ENCODE assay signal across 6 worm cellular contexts in genomic region chrIV:11855900-11856660, ce11.
TF ChIP-seq lines count a peak whose summit lies in the region.

Gene ech-2, minus strand, starts transcription at chrIV:11856351.

TF ChIP-seq in whole organism, L1 larva, 84 proteins besides CTCF, POLR2A, EP300 and RAD21 (continues in another document):
- TF ChIP-seq nhr-90 (tag; optimal IDR thresholded peaks at IDR 0.05; lab: Kevin White, UChicago; ENCODE audit: poor library complexity) = peak; percentile 10
- peak; percentile 9 for TF ChIP-seq swsn-7 (tag; optimal IDR thresholded peaks at IDR 0.05; lab: Kevin White, UChicago)
- no peak for TF ChIP-seq nhr-76 (tag; optimal IDR thresholded peaks at IDR 0.05; lab: Kevin White, UChicago)
- no peak for TF ChIP-seq fkh-10 (GFP tag; optimal IDR thresholded peaks at IDR 0.05; lab: Kevin White, UChicago)
- peak; percentile 0 for TF ChIP-seq nhr-71 (tag; optimal IDR thresholded peaks at IDR 0.05; lab: Kevin White, UChicago)
- TF ChIP-seq dpl-1 (GFP tag; optimal IDR thresholded peaks at IDR 0.05; lab: Kevin White, UChicago) = peak; percentile 27 to 46 (median 33)
- TF ChIP-seq ets-5 (GFP tag; IDR thresholded peaks at IDR 0.05; lab: Robert Waterston, UW) = no peak
- peak; percentile 34 for TF ChIP-seq efl-1 (optimal IDR thresholded peaks at IDR 0.05; lab: Kevin White, UChicago)
- TF ChIP-seq efl-1 (GFP tag; optimal IDR thresholded peaks at IDR 0.05 in 1 of 2; lab: Kevin White, UChicago) = peak; percentile 33 to 93
- no peak for TF ChIP-seq unc-130 (tag; optimal IDR thresholded peaks at IDR 0.05; lab: Kevin White, UChicago)
- no peak for TF ChIP-seq sptf-1 (tag; optimal IDR thresholded peaks at IDR 0.05; lab: Kevin White, UChicago)
- peak; percentile 12 for TF ChIP-seq snu-23 (GFP tag; optimal IDR thresholded peaks at IDR 0.05; lab: Kevin White, UChicago)
- no peak for TF ChIP-seq irx-1 (tag; optimal IDR thresholded peaks at IDR 0.05; lab: Kevin White, UChicago)
- TF ChIP-seq Y116A8C.19 (tag; optimal IDR thresholded peaks at IDR 0.05; lab: Kevin White, UChicago; ENCODE audit: borderline replicate concordance) = no peak
- peak; percentile 39 to 40 for TF ChIP-seq lsy-2 (tag; optimal IDR thresholded peaks at IDR 0.05; lab: Kevin White, UChicago)

TF ChIP-seq in whole organism, L2 larva, 48 proteins besides CTCF, POLR2A, EP300 and RAD21:
- TF ChIP-seq ceh-16 (tag; optimal IDR thresholded peaks at IDR 0.05; lab: Kevin White, UChicago) (no peak), dmd-4 (tag; optimal IDR thresholded peaks at IDR 0.05; lab: Kevin White, UChicago) (no peak), ceh-82 (tag; optimal IDR thresholded peaks at IDR 0.05; lab: Kevin White, UChicago) (no peak), alr-1 (tag; optimal IDR thresholded peaks at IDR 0.05; lab: Kevin White, UChicago) (no peak), ZK546.5 (tag; optimal IDR thresholded peaks at IDR 0.05; lab: Kevin White, UChicago) (no peak), unc-55 (GFP tag; optimal IDR thresholded peaks at IDR 0.05; lab: Kevin White, UChicago) (peak; percentile 41), ztf-4 (tag; optimal IDR thresholded peaks at IDR 0.05; lab: Kevin White, UChicago) (no peak), Y55F3AM.14 (GFP tag; optimal IDR thresholded peaks at IDR 0.05; lab: Kevin White, UChicago) (no peak), fos-1 (tag; optimal IDR thresholded peaks at IDR 0.05; lab: Kevin White, UChicago) (no peak), C34F6.9 (tag; optimal IDR thresholded peaks at IDR 0.05; lab: Kevin White, UChicago) (peak; percentile 15), lsy-2 (tag; optimal IDR thresholded peaks at IDR 0.05; lab: Kevin White, UChicago) (peak in 1 of 2 experiments; percentile 37), elt-1 (tag; optimal IDR thresholded peaks at IDR 0.05; lab: Kevin White, UChicago) (no peak), aly-2 (tag; optimal IDR thresholded peaks at IDR 0.05; lab: Kevin White, UChicago) (no peak), unc-39 (tag; optimal IDR thresholded peaks at IDR 0.05; lab: Kevin White, UChicago) (no peak), snpc-4 (tag; optimal IDR thresholded peaks at IDR 0.05; lab: Kevin White, UChicago) (peak; percentile 20)

TF ChIP-seq in whole organism, L3 larva, 47 proteins besides CTCF, POLR2A, EP300 and RAD21:
- TF ChIP-seq nfya-1 (tag; optimal IDR thresholded peaks at IDR 0.05; lab: Kevin White, UChicago; ENCODE audit: insufficient read depth) (peak; percentile 60), nhr-76 (tag; optimal IDR thresholded peaks at IDR 0.05; lab: Kevin White, UChicago) (no peak), ztf-11 (tag; optimal IDR thresholded peaks at IDR 0.05; lab: Kevin White, UChicago) (no peak), lsy-12 (tag; optimal IDR thresholded peaks at IDR 0.05; lab: Kevin White, UChicago) (no peak), pha-4 (tag; optimal IDR thresholded peaks at IDR 0.05; lab: Kevin White, UChicago) (peak; percentile 56), lin-15B (tag; optimal IDR thresholded peaks at IDR 0.05; lab: Kevin White, UChicago) (peak; percentile 20)
TF ChIP-seq in whole organism, L3 larva: peak in this region for 3.

TF ChIP-seq in whole organism, L4 larva, 104 proteins besides CTCF, POLR2A, EP300 and RAD21 (continues in another document):
- no peak for TF ChIP-seq lir-3 (tag; optimal IDR thresholded peaks at IDR 0.05; lab: Kevin White, UChicago)
- no peak for TF ChIP-seq F49E8.2 (tag; optimal IDR thresholded peaks at IDR 0.05; lab: Kevin White, UChicago; ENCODE audit: borderline replicate concordance)
- TF ChIP-seq nhr-48 (tag; optimal IDR thresholded peaks at IDR 0.05; lab: Kevin White, UChicago) = no peak
- TF ChIP-seq lin-13 (GFP tag; optimal IDR thresholded peaks at IDR 0.05; lab: Kevin White, UChicago) = no peak
- TF ChIP-seq F44E2.7 (GFP tag; IDR thresholded peaks at IDR 0.05; lab: Robert Waterston, UW) = no peak
- TF ChIP-seq nhr-10 (tag; optimal IDR thresholded peaks at IDR 0.05; lab: Kevin White, UChicago) = no peak
- TF ChIP-seq lsy-2 (tag; optimal IDR thresholded peaks at IDR 0.05; lab: Kevin White, UChicago) = peak in 1 of 2 experiments; percentile 43
- no peak for TF ChIP-seq mdt-29 (GFP tag; IDR thresholded peaks at IDR 0.05; lab: Robert Waterston, UW)
- TF ChIP-seq ceh-20 (GFP tag; IDR thresholded peaks at IDR 0.05; lab: Robert Waterston, UW) = no peak
- TF ChIP-seq mes-2 (tag; optimal IDR thresholded peaks at IDR 0.05; lab: Kevin White, UChicago; ENCODE audit: poor library complexity, severe bottlenecking) = peak; percentile 69
- peak; percentile 41 for TF ChIP-seq dve-1 (tag; optimal IDR thresholded peaks at IDR 0.05; lab: Kevin White, UChicago; ENCODE audit: insufficient read depth)
- no peak for TF ChIP-seq hmg-1.1 (GFP tag; IDR thresholded peaks at IDR 0.05; lab: Robert Waterston, UW)
- no peak for TF ChIP-seq ZK546.5 (tag; optimal IDR thresholded peaks at IDR 0.05; lab: Kevin White, UChicago)
- no peak for TF ChIP-seq zfp-2 (tag; optimal IDR thresholded peaks at IDR 0.05; lab: Kevin White, UChicago)
- TF ChIP-seq Y5F2A.4 (GFP tag; optimal IDR thresholded peaks at IDR 0.05; lab: Kevin White, UChicago) = no peak
- peak in 1 of 2 experiments; percentile 23 for TF ChIP-seq unc-62 (GFP tag; optimal IDR thresholded peaks at IDR 0.05 in 1 of 2; lab: Kevin White, UChicago)
- TF ChIP-seq unc-62 (tag; optimal IDR thresholded peaks at IDR 0.05; lab: Kevin White, UChicago) = no peak
- TF ChIP-seq dpl-1 (GFP tag; optimal IDR thresholded peaks at IDR 0.05; lab: Kevin White, UChicago) = peak; percentile 42
- no peak for TF ChIP-seq jun-1 (tag; optimal IDR thresholded peaks at IDR 0.05; lab: Kevin White, UChicago)
- TF ChIP-seq spr-3 (GFP tag; optimal IDR thresholded peaks at IDR 0.05; lab: Kevin White, UChicago) = no peak

TF ChIP-seq in whole organism, mixed stage, embryonic, 35 proteins besides CTCF, POLR2A, EP300 and RAD21:
- TF ChIP-seq lin-13 (tag; optimal IDR thresholded peaks at IDR 0.05; lab: Kevin White, UChicago) = no peak
- no peak for TF ChIP-seq flh-1 (GFP tag; optimal IDR thresholded peaks at IDR 0.05; lab: Kevin White, UChicago)
- TF ChIP-seq mab-5 (tag; optimal IDR thresholded peaks at IDR 0.05; lab: Kevin White, UChicago) = no peak
- TF ChIP-seq mep-1 (tag; optimal IDR thresholded peaks at IDR 0.05; lab: Kevin White, UChicago) = peak; percentile 60
- TF ChIP-seq lsy-2 (tag; optimal IDR thresholded peaks at IDR 0.05; lab: Kevin White, UChicago) = peak; percentile 4
- TF ChIP-seq tbx-8 (GFP tag; optimal IDR thresholded peaks at IDR 0.05; lab: Kevin White, UChicago) = no peak
- no peak for TF ChIP-seq cnd-1 (tag; optimal IDR thresholded peaks at IDR 0.05; lab: Kevin White, UChicago)
- no peak for TF ChIP-seq snpc-4 (tag; optimal IDR thresholded peaks at IDR 0.05; lab: Kevin White, UChicago)
- peak; percentile 27 for TF ChIP-seq hlh-1 (tag; optimal IDR thresholded peaks at IDR 0.05; lab: Kevin White, UChicago)
TF ChIP-seq in whole organism, mixed stage, embryonic: peak in this region for 3.

TF ChIP-seq in whole organism, young adult, 124 proteins besides CTCF, POLR2A, EP300 and RAD21:
- TF ChIP-seq lin-54 (GFP tag; optimal IDR thresholded peaks at IDR 0.05; lab: Kevin White, UChicago) = peak; percentile 7
- TF ChIP-seq ceh-27 (GFP tag; optimal IDR thresholded peaks at IDR 0.05; lab: Kevin White, UChicago) = no peak
- peak; percentile 3 for TF ChIP-seq dpl-1 (GFP tag; optimal IDR thresholded peaks at IDR 0.05; lab: Kevin White, UChicago)
- TF ChIP-seq snpc-3.4 (tag; optimal IDR thresholded peaks at IDR 0.05; lab: Kevin White, UChicago) = no peak
- peak; percentile 45 for TF ChIP-seq mcd-1 (GFP tag; IDR thresholded peaks at IDR 0.05; lab: Robert Waterston, UW)
- TF ChIP-seq F22D6.2 (tag; optimal IDR thresholded peaks at IDR 0.05; lab: Kevin White, UChicago) = no peak
- peak; percentile 34 for TF ChIP-seq snpc-4 (GFP tag; optimal IDR thresholded peaks at IDR 0.05; lab: Kevin White, UChicago)
- peak in 1 of 4 experiments; percentile 68 for TF ChIP-seq snpc-4 (tag; optimal IDR thresholded peaks at IDR 0.05; lab: Kevin White, UChicago)
- TF ChIP-seq F23B12.7 (tag; optimal IDR thresholded peaks at IDR 0.05; lab: Kevin White, UChicago; ENCODE audit: insufficient read depth) = no peak
- no peak for TF ChIP-seq F57C9.4 (tag; optimal IDR thresholded peaks at IDR 0.05; lab: Kevin White, UChicago)
- no peak for TF ChIP-seq attf-5 (GFP tag; optimal IDR thresholded peaks at IDR 0.05; lab: Kevin White, UChicago)
- TF ChIP-seq nfya-2 (GFP tag; IDR thresholded peaks at IDR 0.05; lab: Robert Waterston, UW) = no peak
- TF ChIP-seq F52B5.7 (tag; optimal IDR thresholded peaks at IDR 0.05; lab: Kevin White, UChicago) = no peak
- TF ChIP-seq mel-28 (tag; optimal IDR thresholded peaks at IDR 0.05; lab: Kevin White, UChicago; ENCODE audit: borderline replicate concordance) = no peak
- peak; percentile 41; the same call in 1 of the 2 replicates for TF ChIP-seq madf-6 (GFP tag; IDR thresholded peaks at IDR 0.05; lab: Robert Waterston, UW)
- TF ChIP-seq lsy-27 (tag; optimal IDR thresholded peaks at IDR 0.05; lab: Kevin White, UChicago; ENCODE audit: borderline replicate concordance, insufficient read depth) = no peak
- no peak for TF ChIP-seq chd-7 (tag; optimal IDR thresholded peaks at IDR 0.05; lab: Kevin White, UChicago)
- peak in 1 of 3 experiments; percentile 31 for TF ChIP-seq lin-35 (GFP tag; optimal IDR thresholded peaks at IDR 0.05; lab: Kevin White, UChicago)
- no peak for TF ChIP-seq unc-130 (GFP tag; optimal IDR thresholded peaks at IDR 0.05; lab: Kevin White, UChicago)
- no peak for TF ChIP-seq somi-1 (GFP tag; optimal IDR thresholded peaks at IDR 0.05; lab: Kevin White, UChicago)
- TF ChIP-seq F49E8.2 (tag; optimal IDR thresholded peaks at IDR 0.05; lab: Kevin White, UChicago; ENCODE audit: insufficient read depth) = no peak
- no peak for TF ChIP-seq nfyb-1 (GFP tag; IDR thresholded peaks at IDR 0.05; lab: Robert Waterston, UW)
- peak; percentile 66 for TF ChIP-seq efl-1 (GFP tag; optimal IDR thresholded peaks at IDR 0.05; lab: Kevin White, UChicago)
- TF ChIP-seq lsl-1 (GFP tag; optimal IDR thresholded peaks at IDR 0.05; lab: Kevin White, UChicago) = peak; percentile 27
TF ChIP-seq in whole organism, young adult: peak in this region for 8.
